Worm (Caenorhabditis elegans): ENCODE data around the gene nhr-102.

nhr-102 gene

DNA sequence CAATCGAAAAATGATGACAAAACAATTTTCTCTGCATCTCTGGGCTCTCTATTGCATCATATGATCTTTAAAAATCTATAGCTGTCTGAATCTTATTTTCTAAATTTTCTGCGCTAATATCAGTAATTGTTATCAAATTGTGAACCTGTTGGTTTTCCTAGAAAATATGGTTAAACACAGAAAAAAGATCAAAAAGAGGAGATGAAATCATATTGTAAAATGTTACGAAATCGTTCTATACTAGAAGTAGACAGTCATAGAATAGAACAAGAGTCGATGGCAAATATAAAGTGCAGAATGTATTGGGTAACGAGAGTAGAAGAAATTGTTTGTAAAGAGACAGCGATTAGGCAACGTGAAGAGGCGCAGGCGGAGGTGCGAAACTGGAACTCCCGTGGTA is 4.5 kb upstream of the nhr-102 start:
- no peak for TF ChIP-seq ceh-82 (tag; optimal IDR thresholded peaks at IDR 0.05)
- peak; percentile 68 for TF ChIP-seq ceh-28 (tag; optimal IDR thresholded peaks at IDR 0.05)
- no peak for TF ChIP-seq nhr-67 (tag; optimal IDR thresholded peaks at IDR 0.05)
- no peak for TF ChIP-seq snpc-4 (tag; optimal IDR thresholded peaks at IDR 0.05)
- no peak for TF ChIP-seq zag-1 (tag; optimal IDR thresholded peaks at IDR 0.05)
- no peak for TF ChIP-seq fos-1 (tag; optimal IDR thresholded peaks at IDR 0.05)
- TF ChIP-seq pqm-1 (tag; optimal IDR thresholded peaks at IDR 0.05) = peak; percentile 62
- TF ChIP-seq elt-2 (tag; optimal IDR thresholded peaks at IDR 0.05) = peak; percentile 76
- peak; percentile 18 for TF ChIP-seq nfya-1 (tag; optimal IDR thresholded peaks at IDR 0.05; ENCODE audit: insufficient read depth)
- no peak for TF ChIP-seq aly-2 (tag; optimal IDR thresholded peaks at IDR 0.05)
- no peak for TF ChIP-seq egl-5 (tag; optimal IDR thresholded peaks at IDR 0.05)
- TF ChIP-seq mdl-1 (tag; optimal IDR thresholded peaks at IDR 0.05) = no peak
- peak; percentile 63 for TF ChIP-seq egl-27 (tag; optimal IDR thresholded peaks at IDR 0.05)
- no peak for TF ChIP-seq ceh-16 (tag; optimal IDR thresholded peaks at IDR 0.05)
- TF ChIP-seq nhr-76 (tag; optimal IDR thresholded peaks at IDR 0.05) = no peak
- no peak for TF ChIP-seq nhr-12 (tag; optimal IDR thresholded peaks at IDR 0.05)
- TF ChIP-seq ZK546.5 (tag; optimal IDR thresholded peaks at IDR 0.05) = no peak
- TF ChIP-seq lin-15B (tag; optimal IDR thresholded peaks at IDR 0.05) = peak; percentile 15
- TF ChIP-seq daf-12 (tag; optimal IDR thresholded peaks at IDR 0.05) = no peak
- no peak for TF ChIP-seq ztf-4 (tag; optimal IDR thresholded peaks at IDR 0.05)
- no peak for TF ChIP-seq R02D3.7 (tag; optimal IDR thresholded peaks at IDR 0.05)
- peak; percentile 97 for TF ChIP-seq skn-1 (tag; optimal IDR thresholded peaks at IDR 0.05)
- no peak for TF ChIP-seq ama-1 (optimal IDR thresholded peaks at IDR 0.05)
- peak in 1 of 3 experiments; percentile 8 for TF ChIP-seq elt-3 (tag; optimal IDR thresholded peaks at IDR 0.05)
- no peak for TF ChIP-seq fkh-2 (tag; optimal IDR thresholded peaks at IDR 0.05)
- peak; percentile 34 for TF ChIP-seq hmg-11 (tag; optimal IDR thresholded peaks at IDR 0.05)
- no peak for TF ChIP-seq ztf-11 (tag; optimal IDR thresholded peaks at IDR 0.05)
- peak; percentile 36 for TF ChIP-seq nhr-25 (tag; optimal IDR thresholded peaks at IDR 0.05)
- TF ChIP-seq nhr-77 (tag; optimal IDR thresholded peaks at IDR 0.05) = no peak
- TF ChIP-seq pha-4 (tag; optimal IDR thresholded peaks at IDR 0.05) = peak; percentile 84
- no peak for TF ChIP-seq tbx-2 (tag; optimal IDR thresholded peaks at IDR 0.05)
- TF ChIP-seq nhr-23 (tag; optimal IDR thresholded peaks at IDR 0.05) = no peak
- no peak for TF ChIP-seq lin-39 (tag; optimal IDR thresholded peaks at IDR 0.05)
- TF ChIP-seq lsy-12 (tag; optimal IDR thresholded peaks at IDR 0.05) = no peak
- no peak for TF ChIP-seq nhr-43 (tag; optimal IDR thresholded peaks at IDR 0.05; ENCODE audit: poor library complexity, severe bottlenecking)
- TF ChIP-seq fkh-10 (GFP tag; optimal IDR thresholded peaks at IDR 0.05) = no peak
- no peak for TF ChIP-seq elt-1 (tag; optimal IDR thresholded peaks at IDR 0.05)
- TF ChIP-seq unc-62 (GFP tag; optimal IDR thresholded peaks at IDR 0.05) = no peak
- no peak for TF ChIP-seq unc-39 (tag; optimal IDR thresholded peaks at IDR 0.05)
- no peak for TF ChIP-seq ceh-9 (tag; optimal IDR thresholded peaks at IDR 0.05)
- TF ChIP-seq nhr-11 (tag; optimal IDR thresholded peaks at IDR 0.05) = no peak
- TF ChIP-seq sea-2 (GFP tag; optimal IDR thresholded peaks at IDR 0.05) = no peak
- TF ChIP-seq mml-1 (tag; optimal IDR thresholded peaks at IDR 0.05) = no peak
- no peak for TF ChIP-seq nhr-237 (tag; optimal IDR thresholded peaks at IDR 0.05)
- TF ChIP-seq nhr-28 (tag; optimal IDR thresholded peaks at IDR 0.05) = no peak
- TF ChIP-seq jun-1 (tag; optimal IDR thresholded peaks at IDR 0.05) = peak; percentile 69
- TF ChIP-seq eor-1 (tag; optimal IDR thresholded peaks at IDR 0.05) = no peak

DNA sequence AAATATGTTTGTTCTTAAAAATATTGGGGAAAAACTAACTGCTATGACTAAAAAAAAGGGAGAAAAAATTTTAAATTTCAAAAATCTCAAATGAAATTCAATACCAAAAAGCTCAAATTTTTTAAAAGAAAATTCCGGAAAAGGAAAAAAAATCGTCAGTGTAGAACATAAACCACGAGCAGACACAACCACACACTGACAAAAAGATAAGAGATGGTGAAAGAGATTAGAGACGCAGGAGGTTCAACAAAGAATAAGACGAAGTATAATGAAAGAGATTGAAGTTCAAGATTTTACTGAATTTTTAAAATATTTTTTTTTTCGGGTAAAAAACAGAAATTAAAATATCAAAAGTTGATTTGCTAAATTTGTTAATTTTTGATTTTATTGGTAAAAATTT is 3.8 kb upstream of the nhr-102 start:
- TF ChIP-seq pqm-1 (tag; optimal IDR thresholded peaks at IDR 0.05) (peak; percentile 66), pha-4 (tag; optimal IDR thresholded peaks at IDR 0.05) (peak; percentile 26), elt-2 (tag; optimal IDR thresholded peaks at IDR 0.05) (peak; percentile 52), R02D3.7 (tag; optimal IDR thresholded peaks at IDR 0.05) (no peak)

Data from whole organism, L3 larva.